Worm (Caenorhabditis elegans) whole organism, L4/young adult: ENCODE results near the gene casy-1.

ENCODE experiments used
- W03F9.2 ChIP-seq: fragments of 150-350 bp; optimal IDR thresholded peaks from 2 replicates; lab custom pipeline; 2014; ENCODE audit warnings: missing biosample characterization, missing genetic modification characterization
- dao-5 ChIP-seq: sonication (generic microtip); optimal IDR thresholded peaks from 2 replicates; lab custom pipeline; 2016; ENCODE audit warnings: missing genotype, missing genetic modification characterization, moderate library complexity, missing compliant biosample characterization
- him-1 ChIP-seq: sonication (generic microtip); optimal IDR thresholded peaks from 2 replicates; lab custom pipeline; 2016; ENCODE audit warnings: missing genotype, missing genetic modification reagents, missing genetic modification characterization, missing compliant biosample characterization

ce11 chrII:5951745-5952144 is 4.7 kb downstream of the casy-1 start:
- no peak for TF ChIP-seq him-1
- no peak for TF ChIP-seq dao-5 (tag; lab: Kevin White, UChicago)
- no peak for TF ChIP-seq W03F9.2 (tag; lab: Kevin White, UChicago)
